Worm (Caenorhabditis elegans) whole organism, L4 larva: ENCODE data around the gene add-1.

Source experiments
- F44E2.7 ChIP-seq: fragments of 200-800 bp; sonication (Bioruptor generic); IDR thresholded peaks from 2 replicates; pipeline ENCODE4 v2.1.2; 2022; ENCODE audit warnings: missing genetic modification characterization, missing compliant biosample characterization
- F49E8.2 ChIP-seq: sonication (generic microtip); optimal IDR thresholded peaks from 2 replicates; lab custom pipeline; 2016; ENCODE audit warnings: missing compliant biosample characterization, mild to moderate bottlenecking, missing genetic modification characterization, borderline replicate concordance
- Y105C5A.15 ChIP-seq: fragments of 200-800 bp; sonication (Bioruptor generic); IDR thresholded peaks from 2 replicates; pipeline ENCODE4 v1.3.6; 2022; ENCODE audit warnings: missing genetic modification characterization, missing compliant biosample characterization
- Y5F2A.4 ChIP-seq: fragments of 200-800 bp; sonication (Bioruptor generic); optimal IDR thresholded peaks from 2 replicates; lab custom pipeline; 2018; ENCODE audit warnings: mild to moderate bottlenecking, missing genetic modification characterization, missing compliant biosample characterization
- ZK337.2 ChIP-seq: fragments of 200-800 bp; sonication (Bioruptor generic); IDR thresholded peaks from 2 replicates; pipeline ENCODE4 v1.3.6; 2022; ENCODE audit warnings: missing genetic modification reagents, missing genetic modification characterization, missing compliant biosample characterization
- aha-1 ChIP-seq: fragments of 150-350 bp; peaks from one replicate; lab custom pipeline; 2014; ENCODE audit warnings: missing biosample characterization, missing genetic modification characterization
- ces-1 ChIP-seq: fragments of 150-350 bp; sonication (generic microtip); optimal IDR thresholded peaks from 4 replicates; lab custom pipeline; 2014; ENCODE audit warnings: missing biosample characterization, missing genetic modification reagents, missing genetic modification characterization
- ctbp-1 ChIP-seq: fragments of 200-800 bp; sonication (Bioruptor generic); IDR thresholded peaks from 2 replicates; pipeline ENCODE4 v1.3.6; 2022; ENCODE audit warnings: missing genetic modification reagents, missing genetic modification characterization, missing compliant biosample characterization
- daf-12 ChIP-seq: fragments of 150-350 bp; optimal IDR thresholded peaks from 2 replicates; lab custom pipeline; 2014; ENCODE audit warnings: missing biosample characterization, missing genetic modification reagents, missing genetic modification characterization
- daf-16 ChIP-seq, 3 experiments: sonication (generic microtip); optimal IDR thresholded peaks; 2 replicates each; lab custom pipeline; 2016 to 2017; ENCODE audit warnings: missing genetic modification characterization in 3 of 3, missing genetic modification reagents in 3 of 3, mild to moderate bottlenecking in 2 of 3, missing compliant biosample characterization in 2 of 3, missing biosample characterization in 1 of 3, moderate library complexity in 1 of 3
- dmd-6 ChIP-seq: fragments of 200-800 bp; sonication (Bioruptor generic); IDR thresholded peaks from 2 replicates; pipeline ENCODE4 v1.3.6; 2022; ENCODE audit warnings: missing genetic modification reagents, missing genetic modification characterization, missing compliant biosample characterization
- dve-1 ChIP-seq: sonication (generic microtip); optimal IDR thresholded peaks from 2 replicates; lab custom pipeline; 2017; ENCODE audit warnings: antibody characterized with exemption, mild to moderate bottlenecking, missing genetic modification characterization, missing compliant biosample characterization; ENCODE audit not compliant: insufficient read depth
- fkh-10 ChIP-seq: fragments of 150-350 bp; optimal IDR thresholded peaks from 2 replicates; lab custom pipeline; 2014; ENCODE audit warnings: missing biosample characterization, missing genetic modification reagents, missing genetic modification characterization
- hlh-11 ChIP-seq: fragments of 200-800 bp; sonication (Bioruptor generic); optimal IDR thresholded peaks from 2 replicates; lab custom pipeline; 2018; ENCODE audit warnings: mild to moderate bottlenecking, missing genetic modification characterization, missing compliant biosample characterization
- hlh-30 ChIP-seq: sonication (generic microtip); optimal IDR thresholded peaks from 2 replicates; lab custom pipeline; 2017; ENCODE audit warnings: antibody characterized with exemption, mild to moderate bottlenecking, missing genetic modification characterization, missing compliant biosample characterization; ENCODE audit not compliant: insufficient read depth
- lin-1 ChIP-seq: fragments of 200-800 bp; sonication (Bioruptor generic); IDR thresholded peaks from 2 replicates; pipeline ENCODE4 v1.3.6; 2022; ENCODE audit warnings: missing genetic modification reagents, missing genetic modification characterization, missing compliant biosample characterization
- lin-13 ChIP-seq: fragments of 150-350 bp; optimal IDR thresholded peaks from 2 replicates; lab custom pipeline; 2014; ENCODE audit warnings: missing biosample characterization, missing genetic modification reagents, missing genetic modification characterization
- lsy-2 ChIP-seq, 2 experiments: fragments of 150-350 bp in 1 of 2; sonication (generic microtip) in 1 of 2; optimal IDR thresholded peaks; 2 replicates each; lab custom pipeline; 2014 to 2017; ENCODE audit warnings: missing biosample characterization in 2 of 2, missing genetic modification characterization in 2 of 2
- madf-5 ChIP-seq, 2 experiments: fragments of 200-800 bp; sonication (Bioruptor generic); IDR thresholded peaks; 2 replicates each; pipeline ENCODE4 v1.3.6; 2022; ENCODE audit warnings: missing compliant biosample characterization in 2 of 2, missing genetic modification characterization in 2 of 2
- mdt-29 ChIP-seq: fragments of 200-800 bp; sonication (Bioruptor generic); IDR thresholded peaks from 2 replicates; pipeline ENCODE4 v1.3.6; 2022; ENCODE audit warnings: missing genetic modification reagents, missing genetic modification characterization, missing compliant biosample characterization
- mep-1 ChIP-seq: fragments of 150-350 bp; sonication (generic microtip); optimal IDR thresholded peaks from 3 replicates; lab custom pipeline; 2014; ENCODE audit warnings: missing biosample characterization, missing genetic modification characterization
- mxl-2 ChIP-seq: fragments of 200-800 bp; sonication (Bioruptor generic); conservative IDR thresholded peaks from 2 replicates; pipeline ENCODE4 v1.3.6; 2022; ENCODE audit warnings: missing genetic modification reagents, missing genetic modification characterization, missing compliant biosample characterization
- nhr-10 ChIP-seq: fragments of 150-350 bp; optimal IDR thresholded peaks from 2 replicates; lab custom pipeline; 2014; ENCODE audit warnings: missing biosample characterization, missing genetic modification characterization
- nhr-237 ChIP-seq: sonication (generic microtip); optimal IDR thresholded peaks from 2 replicates; lab custom pipeline; 2017; ENCODE audit warnings: missing biosample characterization, missing genetic modification characterization
- nhr-28 ChIP-seq: fragments of 150-350 bp; optimal IDR thresholded peaks from 2 replicates; lab custom pipeline; 2014; ENCODE audit warnings: missing biosample characterization, missing genetic modification characterization
- nhr-41 ChIP-seq: fragments of 200-800 bp; sonication (Bioruptor generic); IDR thresholded peaks from 2 replicates; pipeline ENCODE4 v1.3.6; 2022; ENCODE audit warnings: missing genetic modification reagents, missing genetic modification characterization, missing compliant biosample characterization
- nhr-6 ChIP-seq: fragments of 150-350 bp; optimal IDR thresholded peaks from 2 replicates; lab custom pipeline; 2014; ENCODE audit warnings: missing biosample characterization, missing genetic modification characterization
- pqm-1 ChIP-seq: sonication (generic microtip); optimal IDR thresholded peaks from 2 replicates; lab custom pipeline; 2017; ENCODE audit warnings: missing biosample characterization, missing genetic modification characterization
- sdz-12 ChIP-seq: fragments of 200-800 bp; sonication (Bioruptor generic); optimal IDR thresholded peaks from 2 replicates; lab custom pipeline; 2018; ENCODE audit warnings: mild to moderate bottlenecking, missing genetic modification characterization, missing compliant biosample characterization
- skn-1 ChIP-seq: fragments of 150-350 bp; optimal IDR thresholded peaks from 2 replicates; lab custom pipeline; 2014; ENCODE audit warnings: missing biosample characterization, missing genetic modification characterization
- tra-1 ChIP-seq: fragments of 200-800 bp; sonication (Bioruptor generic); IDR thresholded peaks from 2 replicates; pipeline ENCODE4 v1.3.6; 2022; ENCODE audit warnings: missing genetic modification reagents, missing genetic modification characterization, missing compliant biosample characterization
- unc-39 ChIP-seq: sonication (generic microtip); optimal IDR thresholded peaks from 2 replicates; lab custom pipeline; 2017; ENCODE audit warnings: missing biosample characterization, missing genetic modification characterization
- vab-7 ChIP-seq: fragments of 200-800 bp; sonication (Bioruptor generic); IDR thresholded peaks from 2 replicates; pipeline ENCODE4 v1.3.6; 2022; ENCODE audit warnings: missing genetic modification reagents, missing genetic modification characterization, missing compliant biosample characterization

add-1 gene

ce11 chrX:4859582-4860095 is at the start of gene add-1:
TSS of gene add-1 (minus strand) at chrX:4860045.
- TF ChIP-seq ces-1 (peak; percentile 37), unc-39 (tag; lab: Kevin White, UChicago) (no peak)

DNA sequence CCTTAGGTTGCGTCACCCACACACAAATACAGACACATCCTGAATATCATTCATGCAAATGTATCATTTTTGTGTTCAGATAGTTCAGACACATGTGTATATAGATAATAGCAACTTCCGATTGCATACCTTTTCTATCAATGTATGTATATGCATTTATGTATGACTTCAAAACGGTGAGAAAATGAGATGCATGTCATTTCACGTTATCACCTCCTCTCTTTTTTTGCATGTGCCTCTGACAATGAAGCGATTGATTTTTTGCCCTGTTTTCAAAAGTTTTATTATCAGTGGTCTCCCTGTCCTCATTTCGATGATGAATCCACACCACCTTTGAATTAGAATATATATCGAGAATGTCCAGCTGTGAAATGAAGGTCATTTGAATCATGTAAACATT is 46.0 kb upstream of the add-1 start, which contains the start of gene K05B2.2:
TSS of gene K05B2.2 (plus strand) at position 278 of the 400 bp plus-strand sequence.
- TF ChIP-seq daf-16 (GFP tag; optimal IDR thresholded peaks at IDR 0.05; lab: Kevin White, UChicago) (no peak), daf-16 (tag; optimal IDR thresholded peaks at IDR 0.05; lab: Kevin White, UChicago) (peak; percentile 46), lin-1 (GFP tag; lab: Robert Waterston, UW) (no peak), ctbp-1 (no peak), nhr-41 (no peak), tra-1 (GFP tag; lab: Robert Waterston, UW) (0 out of 2 replicates have a peak, but pooled peaks have one; percentile 20), dve-1 (tag; lab: Kevin White, UChicago) (peak; percentile 62), F49E8.2 (tag; lab: Kevin White, UChicago) (no peak), skn-1 (no peak), Y105C5A.15 (GFP tag; lab: Robert Waterston, UW) (no peak), daf-12 (no peak), nhr-10 (tag; lab: Kevin White, UChicago) (no peak), dmd-6 (GFP tag; lab: Robert Waterston, UW) (peak; percentile 49), F44E2.7 (GFP tag; lab: Robert Waterston, UW) (no peak), hlh-30 (tag; lab: Kevin White, UChicago) (peak; percentile 19), mep-1 (tag; lab: Kevin White, UChicago) (no peak), pqm-1 (tag; lab: Kevin White, UChicago) (peak; percentile 84), hlh-11 (tag; lab: Kevin White, UChicago) (peak; percentile 59), sdz-12 (GFP tag; lab: Kevin White, UChicago) (no peak), nhr-6 (tag; lab: Kevin White, UChicago) (no peak), ZK337.2 (GFP tag; lab: Robert Waterston, UW) (no peak), Y5F2A.4 (no peak), mdt-29 (GFP tag; lab: Robert Waterston, UW) (no peak), lin-13 (GFP tag; lab: Kevin White, UChicago) (no peak), nhr-237 (tag; lab: Kevin White, UChicago) (no peak), nhr-28 (tag; lab: Kevin White, UChicago) (peak; percentile 57)

ce11 chrX:4902376-4902775 is 42.5 kb upstream of the add-1 start:
- TF ChIP-seq mxl-2 (GFP tag; lab: Robert Waterston, UW), result no peak
- TF ChIP-seq madf-5 (GFP tag; IDR thresholded peaks at IDR 0.05; lab: Robert Waterston, UW), result no peak
- TF ChIP-seq lsy-2 (tag; optimal IDR thresholded peaks at IDR 0.05; lab: Kevin White, UChicago), result no peak
- TF ChIP-seq, all 104 proteins: peak for 0

ce11 chrX:4901974-4902373 is 42.1 kb upstream of the add-1 start:
- TF ChIP-seq ces-1, result peak; percentile 69
- no peak for TF ChIP-seq sdz-12 (GFP tag; lab: Kevin White, UChicago)
- peak; percentile 51; the same call in 1 of the 2 replicates for TF ChIP-seq ctbp-1
- peak; percentile 94 for TF ChIP-seq fkh-10

- no peak for TF ChIP-seq vab-7 (GFP tag; lab: Robert Waterston, UW)
- TF ChIP-seq aha-1 (tag; lab: Kevin White, UChicago), result peak; percentile 93
These were observed 40.8 kb upstream of the add-1 start, which contains the start of gene T07F12.4 for ce11 chrX:4900685-4901084. TSS of gene T07F12.4 (minus strand) at chrX:4900814.
